Worm (Caenorhabditis elegans) whole organism, L4 larva: ENCODE data around the gene C17C3.5.

Experiments
- ZK337.2 ChIP-seq: fragments of 200-800 bp; sonication (Bioruptor generic); IDR thresholded peaks from 2 replicates; pipeline ENCODE4 v1.3.6; 2022; ENCODE audit warnings: missing genetic modification reagents, missing genetic modification characterization, missing compliant biosample characterization
- ama-1 ChIP-seq: fragments of 150-350 bp; optimal IDR thresholded peaks from 2 replicates; lab custom pipeline; 2014; ENCODE audit warnings: inconsistent platforms, mixed read lengths
- fkh-10 ChIP-seq: fragments of 150-350 bp; optimal IDR thresholded peaks from 2 replicates; lab custom pipeline; 2014; ENCODE audit warnings: missing biosample characterization, missing genetic modification reagents, missing genetic modification characterization
- fos-1 ChIP-seq: fragments of 150-350 bp; optimal IDR thresholded peaks from 2 replicates; lab custom pipeline; 2014; ENCODE audit warnings: missing biosample characterization, missing genetic modification characterization
- pha-4 ChIP-seq, 2 experiments: fragments of 150-350 bp in 1 of 2; fragments of 200-800 bp in 1 of 2; sonication (Bioruptor generic) in 1 of 2; IDR thresholded peaks in 1 of 2; optimal IDR thresholded peaks in 1 of 2; 2 replicates each; pipeline versions ENCODE4 v1.3.6 to Lab custom; 2014 to 2022; ENCODE audit warnings: missing genetic modification characterization in 2 of 2, missing genetic modification reagents in 2 of 2, missing biosample characterization in 1 of 2, missing compliant biosample characterization in 1 of 2
- skn-1 ChIP-seq: fragments of 150-350 bp; optimal IDR thresholded peaks from 2 replicates; lab custom pipeline; 2014; ENCODE audit warnings: missing biosample characterization, missing genetic modification characterization
- unc-130 ChIP-seq: sonication (generic microtip); optimal IDR thresholded peaks from 2 replicates; lab custom pipeline; 2016; ENCODE audit warnings: missing genetic modification reagents, missing genetic modification characterization, missing compliant biosample characterization
- unc-62 ChIP-seq, 3 experiments: fragments of 150-350 bp in 1 of 3; sonication (generic microtip); optimal IDR thresholded peaks in 2 of 3; peaks in 1 of 3; 1 replicate in 1 of 3; 2 replicates in 2 of 3; lab custom pipeline; 2014 to 2017; ENCODE audit warnings: missing biosample characterization in 3 of 3, missing genetic modification characterization in 3 of 3, missing genetic modification reagents in 3 of 3, missing genotype in 1 of 3

ce11 chrII:5525297-5525696 is 26.3 kb upstream of the C17C3.5 start, which contains the start of gene tbx-35:
- TF ChIP-seq skn-1 (tag; lab: Kevin White, UChicago) (no peak), unc-62 (GFP tag; optimal IDR thresholded peaks at IDR 0.05 in 1 of 2; lab: Kevin White, UChicago) (no peak), unc-62 (tag; optimal IDR thresholded peaks at IDR 0.05; lab: Kevin White, UChicago) (no peak), unc-130 (no peak), fos-1 (tag; lab: Kevin White, UChicago) (no peak), ama-1 (lab: Kevin White, UChicago) (no peak), ZK337.2 (GFP tag; lab: Robert Waterston, UW) (no peak), pha-4 (GFP tag; IDR thresholded peaks at IDR 0.05; lab: Robert Waterston, UW) (no peak), pha-4 (tag; optimal IDR thresholded peaks at IDR 0.05; lab: Kevin White, UChicago) (no peak), fkh-10 (GFP tag; lab: Kevin White, UChicago) (no peak)
